Worm (Caenorhabditis elegans): Measurements from ENCODE around the gene spig-4.

- TF ChIP-seq tbx-7 (tag; optimal IDR thresholded peaks at IDR 0.05) (no peak), elt-2 (tag; optimal IDR thresholded peaks at IDR 0.05) (no peak), hlh-30 (tag; optimal IDR thresholded peaks at IDR 0.05; ENCODE audit: insufficient read depth) (no peak), Y22D7AL.16 (tag; optimal IDR thresholded peaks at IDR 0.05) (no peak)
These were observed 4.4 kb upstream of the spig-4 start, which contains the start of gene ddn-3 for ce11 chrV:14311115-14311514.

All from whole organism, late embryonic.